Worm (Caenorhabditis elegans): Measurements from ENCODE around the gene gex-2.

- TF ChIP-seq him-1 (tag; optimal IDR thresholded peaks at IDR 0.05) (no peak), W03F9.2 (tag; optimal IDR thresholded peaks at IDR 0.05) (no peak), dao-5 (tag; optimal IDR thresholded peaks at IDR 0.05) (no peak)
Measured at ce11 chrIV:554005-554404, 18.6 kb upstream of the gex-2 start.
